Worm (Caenorhabditis elegans) whole organism, L3 larva: ENCODE data around the gene ugt-23.

ENCODE experiments used
- ZK546.5 ChIP-seq: sonication (generic microtip); optimal IDR thresholded peaks from 2 replicates; lab custom pipeline; 2017; ENCODE audit warnings: missing biosample characterization, missing genetic modification characterization
- ama-1 ChIP-seq: fragments of 150-350 bp; optimal IDR thresholded peaks from 2 replicates; lab custom pipeline; 2018
- ceh-16 ChIP-seq: sonication (generic microtip); optimal IDR thresholded peaks from 2 replicates; lab custom pipeline; 2017; ENCODE audit warnings: missing biosample characterization, missing genetic modification characterization
- ceh-82 ChIP-seq: fragments of 150-350 bp; optimal IDR thresholded peaks from 2 replicates; lab custom pipeline; 2014; ENCODE audit warnings: missing biosample characterization, missing genetic modification characterization
- ceh-9 ChIP-seq: sonication (generic microtip); optimal IDR thresholded peaks from 2 replicates; lab custom pipeline; 2018; ENCODE audit warnings: missing biosample characterization, missing genetic modification characterization
- egl-5 ChIP-seq: fragments of 150-350 bp; optimal IDR thresholded peaks from 2 replicates; lab custom pipeline; 2017; ENCODE audit warnings: missing biosample characterization, missing genetic modification reagents, missing genetic modification characterization, inconsistent platforms
- elt-2 ChIP-seq: sonication (generic microtip); optimal IDR thresholded peaks from 2 replicates; lab custom pipeline; 2016; ENCODE audit warnings: missing genetic modification reagents, mild to moderate bottlenecking, missing genetic modification characterization, missing compliant biosample characterization
- fkh-10 ChIP-seq: sonication (generic microtip); optimal IDR thresholded peaks from 2 replicates; lab custom pipeline; 2017; ENCODE audit warnings: missing biosample characterization, missing genetic modification reagents, missing genetic modification characterization
- fkh-2 ChIP-seq: fragments of 150-350 bp; optimal IDR thresholded peaks from 2 replicates; lab custom pipeline; 2014; ENCODE audit warnings: missing biosample characterization, missing genetic modification reagents, missing genetic modification characterization
- hmg-11 ChIP-seq: sonication (generic microtip); optimal IDR thresholded peaks from 2 replicates; lab custom pipeline; 2016; ENCODE audit warnings: missing genetic modification characterization, missing compliant biosample characterization
- jun-1 ChIP-seq: fragments of 150-350 bp; optimal IDR thresholded peaks from 2 replicates; lab custom pipeline; 2014; ENCODE audit warnings: missing biosample characterization, missing genetic modification reagents, missing genetic modification characterization
- lin-39 ChIP-seq: fragments of 150-350 bp; optimal IDR thresholded peaks from 2 replicates; lab custom pipeline; 2018; ENCODE audit warnings: missing biosample characterization, missing genetic modification reagents, missing genetic modification characterization
- lsy-12 ChIP-seq: sonication (generic microtip); optimal IDR thresholded peaks from 2 replicates; lab custom pipeline; 2016; ENCODE audit warnings: mild to moderate bottlenecking, missing genetic modification characterization, missing compliant biosample characterization
- mdl-1 ChIP-seq: fragments of 150-350 bp; optimal IDR thresholded peaks from 2 replicates; lab custom pipeline; 2014; ENCODE audit warnings: missing biosample characterization, missing genetic modification characterization
- mml-1 ChIP-seq: fragments of 150-350 bp; sonication (generic microtip); optimal IDR thresholded peaks from 3 replicates; lab custom pipeline; 2014; ENCODE audit warnings: missing biosample characterization, missing genetic modification characterization
- nhr-11 ChIP-seq: fragments of 150-350 bp; optimal IDR thresholded peaks from 2 replicates; lab custom pipeline; 2014; ENCODE audit warnings: missing biosample characterization, missing genetic modification characterization
- nhr-23 ChIP-seq: fragments of 150-350 bp; optimal IDR thresholded peaks from 2 replicates; lab custom pipeline; 2014; ENCODE audit warnings: missing biosample characterization, missing genetic modification reagents, missing genetic modification characterization
- nhr-25 ChIP-seq: sonication (generic microtip); optimal IDR thresholded peaks from 2 replicates; lab custom pipeline; 2017; ENCODE audit warnings: missing biosample characterization, missing genetic modification characterization
- nhr-28 ChIP-seq: fragments of 150-350 bp; optimal IDR thresholded peaks from 2 replicates; lab custom pipeline; 2014; ENCODE audit warnings: missing biosample characterization, missing genetic modification characterization
- nhr-43 ChIP-seq: sonication (generic microtip); optimal IDR thresholded peaks from 2 replicates; lab custom pipeline; 2016; ENCODE audit warnings: mild to moderate bottlenecking, missing genetic modification characterization, missing compliant biosample characterization; ENCODE audit not compliant: poor library complexity, severe bottlenecking
- nhr-67 ChIP-seq: fragments of 150-350 bp; optimal IDR thresholded peaks from 2 replicates; lab custom pipeline; 2014; ENCODE audit warnings: missing biosample characterization, missing genetic modification characterization
- nhr-77 ChIP-seq: fragments of 150-350 bp; optimal IDR thresholded peaks from 2 replicates; lab custom pipeline; 2014; ENCODE audit warnings: missing biosample characterization, missing genetic modification characterization
- pha-4 ChIP-seq: fragments of 150-350 bp; optimal IDR thresholded peaks from 2 replicates; lab custom pipeline; 2014; ENCODE audit warnings: missing biosample characterization, missing genetic modification reagents, missing genetic modification characterization
- pqm-1 ChIP-seq: fragments of 150-350 bp; optimal IDR thresholded peaks from 2 replicates; lab custom pipeline; 2017; ENCODE audit warnings: missing biosample characterization, missing genetic modification characterization, inconsistent platforms
- sea-2 ChIP-seq: fragments of 150-350 bp; sonication (generic microtip); optimal IDR thresholded peaks from 4 replicates; lab custom pipeline; 2014; ENCODE audit warnings: missing biosample characterization, missing genetic modification reagents, missing genetic modification characterization
- skn-1 ChIP-seq: fragments of 150-350 bp; optimal IDR thresholded peaks from 2 replicates; lab custom pipeline; 2014; ENCODE audit warnings: missing biosample characterization, missing genetic modification characterization
- snpc-4 ChIP-seq: fragments of 150-350 bp; optimal IDR thresholded peaks from 2 replicates; lab custom pipeline; 2014; ENCODE audit warnings: missing biosample characterization, missing genetic modification characterization
- unc-62 ChIP-seq: fragments of 150-350 bp; sonication (generic microtip); optimal IDR thresholded peaks from 4 replicates; lab custom pipeline; 2014; ENCODE audit warnings: missing biosample characterization, missing genetic modification reagents, missing genetic modification characterization

Gene ugt-23

ce11 chrX:9948528-9948927 is 23.6 kb upstream of the ugt-23 start:
- TF ChIP-seq nhr-77 (tag; lab: Kevin White, UChicago): no peak

ce11 chrX:9941379-9941778 is 16.4 kb upstream of the ugt-23 start:
- no peak for TF ChIP-seq ceh-9 (tag; lab: Kevin White, UChicago)
- TF ChIP-seq nhr-25: peak; percentile 31
- no peak for TF ChIP-seq ceh-82 (tag; lab: Kevin White, UChicago)
- no peak for TF ChIP-seq sea-2 (GFP tag; lab: Kevin White, UChicago)
- peak; percentile 13 for TF ChIP-seq hmg-11 (tag; lab: Kevin White, UChicago)

ce11 chrX:9940524-9940923 is 15.6 kb upstream of the ugt-23 start:
- TF ChIP-seq ceh-16 (tag; lab: Kevin White, UChicago) (no peak), lin-39 (no peak), pha-4 (tag; lab: Kevin White, UChicago) (peak; percentile 74)
- TF ChIP-seq, all 47 proteins: peak for 1

DNA sequence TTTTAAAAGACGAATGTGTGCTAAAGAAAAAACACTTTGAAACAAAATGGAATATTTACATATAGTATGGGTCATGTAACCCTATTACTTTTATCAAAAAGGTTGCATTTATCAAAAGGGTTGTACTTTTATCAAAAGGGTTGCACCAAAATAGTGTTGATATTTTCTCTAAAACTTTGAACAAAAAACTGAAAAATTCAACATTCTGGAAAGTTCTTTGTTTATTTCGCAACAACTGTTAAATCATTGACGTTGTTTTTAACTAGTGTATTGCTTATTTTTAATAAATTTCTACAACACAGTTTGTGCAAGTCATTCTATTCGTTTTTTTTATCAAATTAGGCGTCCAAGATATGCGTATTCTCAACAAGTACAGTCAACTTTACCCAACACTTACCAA is 13.6 kb upstream of the ugt-23 start, which contains the start of the genes C17G1.5 and C17G1.14:
TSS of gene C17G1.5 (plus strand) at position 266 of the 400 bp plus-strand sequence.
TSS of gene C17G1.14 (plus strand) at position 277 of the 400 bp plus-strand sequence.
- TF ChIP-seq elt-2 (tag; lab: Kevin White, UChicago): peak; percentile 2
- TF ChIP-seq nhr-28 (tag; lab: Kevin White, UChicago): no peak
- no peak for TF ChIP-seq lsy-12
- TF ChIP-seq mdl-1 (tag; lab: Kevin White, UChicago): no peak
- TF ChIP-seq pha-4 (tag; lab: Kevin White, UChicago): peak; percentile 7
- TF ChIP-seq fkh-2 (tag; lab: Kevin White, UChicago): no peak
- TF ChIP-seq ceh-16 (tag; lab: Kevin White, UChicago): no peak
- no peak for TF ChIP-seq lin-39
- TF ChIP-seq pqm-1 (tag; lab: Kevin White, UChicago): no peak
- TF ChIP-seq skn-1 (tag; lab: Kevin White, UChicago): no peak
- no peak for TF ChIP-seq ceh-9 (tag; lab: Kevin White, UChicago)
- no peak for TF ChIP-seq unc-62
- no peak for TF ChIP-seq fkh-10 (GFP tag; lab: Kevin White, UChicago)

DNA sequence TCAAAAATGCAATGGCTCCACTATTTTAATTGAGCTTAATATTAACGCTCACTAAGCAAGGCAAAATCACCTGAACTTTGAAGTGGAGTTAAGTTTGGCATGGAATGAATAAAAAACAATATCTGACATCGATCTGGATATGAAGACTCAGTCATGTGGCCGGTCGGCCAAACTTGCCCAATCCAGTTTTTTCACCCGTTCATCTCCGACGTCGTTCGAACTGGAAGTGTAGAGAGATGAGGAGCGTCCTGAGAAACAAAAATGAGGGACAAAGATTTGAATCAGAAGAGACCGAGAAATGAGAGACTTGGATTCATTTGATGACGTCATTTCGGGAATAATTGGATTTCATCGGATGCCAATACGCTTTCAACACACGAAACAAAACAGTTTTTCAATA is 13.1 kb upstream of the ugt-23 start:
- TF ChIP-seq snpc-4 (tag; lab: Kevin White, UChicago) (no peak), elt-2 (tag; lab: Kevin White, UChicago) (no peak), lin-39 (no peak), mml-1 (tag; lab: Kevin White, UChicago) (no peak), nhr-23 (peak; percentile 34), ZK546.5 (tag; lab: Kevin White, UChicago) (no peak), egl-5 (tag; lab: Kevin White, UChicago) (peak; percentile 45), nhr-43 (peak; percentile 20), ceh-9 (tag; lab: Kevin White, UChicago) (no peak), nhr-11 (tag; lab: Kevin White, UChicago) (no peak), lsy-12 (no peak), fkh-2 (tag; lab: Kevin White, UChicago) (no peak), jun-1 (tag; lab: Kevin White, UChicago) (no peak), nhr-67 (no peak), nhr-25 (peak; percentile 73)
- TF ChIP-seq, all 47 proteins: peak for 4

DNA sequence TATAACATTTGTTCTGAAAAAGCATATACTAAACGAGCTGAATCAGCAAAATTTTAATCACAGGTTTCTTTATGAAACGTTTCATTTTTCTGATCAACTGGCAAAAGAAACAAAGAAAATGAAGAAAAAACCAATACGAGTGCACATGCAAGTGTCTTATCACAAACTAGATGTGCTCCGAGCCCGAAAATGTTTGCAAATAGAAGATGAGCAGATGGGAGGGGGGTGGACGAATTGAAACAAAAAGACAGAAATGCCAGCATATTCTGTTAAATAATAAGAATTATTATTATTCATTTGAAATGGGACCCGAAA is 9.0 kb upstream of the ugt-23 start:
- TF ChIP-seq pqm-1 (tag; lab: Kevin White, UChicago): peak; percentile 52
- peak; percentile 23 for TF ChIP-seq pha-4 (tag; lab: Kevin White, UChicago)
- peak; percentile 67 for TF ChIP-seq elt-2 (tag; lab: Kevin White, UChicago)
- no peak for TF ChIP-seq nhr-77 (tag; lab: Kevin White, UChicago)
- no peak for TF ChIP-seq sea-2 (GFP tag; lab: Kevin White, UChicago)
- TF ChIP-seq snpc-4 (tag; lab: Kevin White, UChicago): no peak
- no peak for TF ChIP-seq mdl-1 (tag; lab: Kevin White, UChicago)
- no peak for TF ChIP-seq lin-39

ce11 chrX:9933291-9934008 is 8.5 kb upstream of the ugt-23 start:
- TF ChIP-seq fkh-10 (GFP tag; lab: Kevin White, UChicago) (no peak), ama-1 (lab: Kevin White, UChicago) (peak; percentile 33)
